Fruit fly (Drosophila melanogaster) whole organism, adult: ENCODE measurements around the gene Npl4.

ENCODE experiments used
- CG12768 ChIP-seq: fragments of 200-800 bp; sonication (Bioruptor generic); optimal IDR thresholded peaks from 2 replicates; lab custom pipeline; 2017; ENCODE audit warnings: missing biosample characterization, missing genetic modification characterization, mild to moderate bottlenecking, moderate library complexity, missing genetic modification reagents
- CG7045 ChIP-seq: fragments of 200-800 bp; sonication (Bioruptor generic); optimal IDR thresholded peaks from 2 replicates; lab custom pipeline; 2017; ENCODE audit warnings: missing biosample characterization, mild to moderate bottlenecking, missing genetic modification characterization
- Clk ChIP-seq: fragments of 200-800 bp; sonication (Bioruptor generic); optimal IDR thresholded peaks from 2 replicates; lab custom pipeline; 2017; ENCODE audit warnings: missing biosample characterization, missing genetic modification characterization
- Crg-1 ChIP-seq: fragments of 200-800 bp; sonication (Bioruptor generic); optimal IDR thresholded peaks from 2 replicates; lab custom pipeline; 2016; ENCODE audit warnings: missing biosample characterization, missing genetic modification characterization
- Hr96 ChIP-seq: fragments of 200-800 bp; sonication (Bioruptor generic); optimal IDR thresholded peaks from 2 replicates; lab custom pipeline; 2016; ENCODE audit warnings: missing biosample characterization, missing genetic modification characterization
- Mnt ChIP-seq: fragments of 200-800 bp; sonication (Bioruptor generic); optimal IDR thresholded peaks from 2 replicates; lab custom pipeline; 2016; ENCODE audit warnings: missing biosample characterization, mild to moderate bottlenecking, missing genetic modification characterization
- bab1 ChIP-seq: fragments of 200-800 bp; sonication (Bioruptor generic); optimal IDR thresholded peaks from 3 replicates; lab custom pipeline; 2019; ENCODE audit warnings: missing biosample characterization, mild to moderate bottlenecking, missing genetic modification characterization, moderate library complexity
- cic ChIP-seq: fragments of 200-800 bp; sonication (Bioruptor generic); optimal IDR thresholded peaks from 2 replicates; lab custom pipeline; 2017; ENCODE audit warnings: missing biosample characterization, mild to moderate bottlenecking, missing genetic modification characterization, moderate library complexity
- cnc ChIP-seq, 2 experiments: fragments of >200 bp; optimal IDR thresholded peaks; 2 replicates each; lab custom pipeline; 2017
- kay ChIP-seq: fragments of 200-800 bp; sonication (Bioruptor generic); peaks from one replicate; lab custom pipeline; 2016; ENCODE audit warnings: missing biosample characterization, missing genetic modification characterization, borderline replicate concordance
- ovo ChIP-seq: fragments of 200-800 bp; sonication (Bioruptor generic); optimal IDR thresholded peaks from 2 replicates; lab custom pipeline; 2016; ENCODE audit warnings: missing biosample characterization, missing genetic modification characterization

dm6 chr3R:25618114-25618513 lies 6.3 kb downstream of the Npl4 start, which contains the start of gene CG5071:
- TF ChIP-seq Mnt (GFP tag; lab: Kevin White, UChicago), result no peak
- no peak for TF ChIP-seq CG12768 (GFP tag; lab: Kevin White, UChicago)
- TF ChIP-seq Crg-1 (GFP tag; lab: Kevin White, UChicago), result no peak
- no peak for TF ChIP-seq CG7045 (GFP tag; lab: Kevin White, UChicago)
- no peak for TF ChIP-seq ovo (GFP tag; lab: Kevin White, UChicago)
- no peak for TF ChIP-seq kay (GFP tag; lab: Kevin White, UChicago)
- TF ChIP-seq cnc (optimal IDR thresholded peaks at IDR 0.05; lab: Kevin White, UChicago), result no peak
- no peak for TF ChIP-seq cic
- TF ChIP-seq Clk, result no peak
- TF ChIP-seq Hr96, result no peak
- no peak for TF ChIP-seq bab1 (GFP tag; lab: Kevin White, UChicago)
